Worm (Caenorhabditis elegans) whole organism, young adult: Measurements from ENCODE around the gene lido-12.

ENCODE experiments used
- B0261.1 ChIP-seq: sonication (generic microtip); optimal IDR thresholded peaks from 2 replicates; lab custom pipeline; 2016; ENCODE audit warnings: mild to moderate bottlenecking, missing genetic modification characterization, moderate library complexity, missing compliant biosample characterization
- F22D6.2 ChIP-seq: sonication (generic microtip); optimal IDR thresholded peaks from 2 replicates; lab custom pipeline; 2016; ENCODE audit warnings: mild to moderate bottlenecking, missing genetic modification characterization, missing compliant biosample characterization
- F37B4.10 ChIP-seq: fragments of 200-800 bp; sonication (Bioruptor generic); IDR thresholded peaks from 2 replicates; pipeline ENCODE4 v1.3.6; 2022; ENCODE audit warnings: missing genetic modification characterization, missing compliant biosample characterization
- F55B11.4 ChIP-seq: sonication (generic microtip); optimal IDR thresholded peaks from 2 replicates; lab custom pipeline; 2016; ENCODE audit warnings: missing compliant biosample characterization, missing genetic modification characterization, borderline replicate concordance; ENCODE audit not compliant: insufficient read depth
- F57A8.1 ChIP-seq: fragments of 200-800 bp; sonication (Bioruptor generic); optimal IDR thresholded peaks from 2 replicates; lab custom pipeline; 2018; ENCODE audit warnings: mild to moderate bottlenecking, missing genetic modification characterization, moderate library complexity, missing compliant biosample characterization
- ceh-58 ChIP-seq: fragments of 200-800 bp; sonication (Bioruptor generic); IDR thresholded peaks from 2 replicates; pipeline ENCODE4 v1.3.6; 2022; ENCODE audit warnings: missing genetic modification characterization, missing compliant biosample characterization
- efl-1 ChIP-seq: fragments of 150-350 bp; optimal IDR thresholded peaks from 2 replicates; lab custom pipeline; 2014; ENCODE audit warnings: missing biosample characterization, missing genetic modification reagents, missing genetic modification characterization
- egl-44 ChIP-seq: fragments of 200-800 bp; sonication (Bioruptor generic); IDR thresholded peaks from 2 replicates; pipeline ENCODE4 v1.3.6; 2022; ENCODE audit warnings: missing genetic modification reagents, missing genetic modification characterization, missing compliant biosample characterization
- hmg-1.2 ChIP-seq: fragments of 200-800 bp; sonication (Bioruptor generic); IDR thresholded peaks from 2 replicates; pipeline ENCODE4 v1.3.6; 2022; ENCODE audit warnings: missing genetic modification reagents, missing genetic modification characterization, missing compliant biosample characterization
- hrde-1 ChIP-seq: sonication (generic microtip); optimal IDR thresholded peaks from 2 replicates; lab custom pipeline; 2016; ENCODE audit warnings: missing genetic modification characterization, mild to moderate bottlenecking, missing compliant biosample characterization, moderate library complexity, missing genotype, missing genetic modification reagents, borderline replicate concordance
- hsf-1 ChIP-seq: fragments of 200-800 bp; sonication (Bioruptor generic); IDR thresholded peaks from 2 replicates; pipeline ENCODE4 v1.3.6; 2022; ENCODE audit warnings: missing genetic modification reagents, missing genetic modification characterization, missing compliant biosample characterization
- lin-40 ChIP-seq: sonication (generic microtip); optimal IDR thresholded peaks from 2 replicates; lab custom pipeline; 2016; ENCODE audit warnings: missing genetic modification characterization, mild to moderate bottlenecking, missing compliant biosample characterization, missing genotype, missing genetic modification reagents
- lir-1 ChIP-seq: fragments of 200-800 bp; sonication (Bioruptor generic); conservative IDR thresholded peaks from 2 replicates; pipeline ENCODE4 v1.3.6; 2022; ENCODE audit warnings: missing genetic modification reagents, missing genetic modification characterization, missing compliant biosample characterization
- mcd-1 ChIP-seq: fragments of 200-800 bp; sonication (Bioruptor generic); IDR thresholded peaks from 2 replicates; pipeline ENCODE4 v1.3.6; 2022; ENCODE audit warnings: missing genetic modification reagents, missing genetic modification characterization, missing compliant biosample characterization
- nfya-2 ChIP-seq: fragments of 200-800 bp; sonication (Bioruptor generic); IDR thresholded peaks from 2 replicates; pipeline ENCODE4 v1.3.6; 2022; ENCODE audit warnings: missing genetic modification reagents, missing genetic modification characterization, missing compliant biosample characterization
- nfyb-1 ChIP-seq: fragments of 200-800 bp; sonication (Bioruptor generic); IDR thresholded peaks from 2 replicates; pipeline ENCODE4 v1.3.6; 2022; ENCODE audit warnings: missing genetic modification reagents, missing genetic modification characterization, missing compliant biosample characterization
- nhr-120 ChIP-seq: fragments of 200-800 bp; sonication (Bioruptor generic); IDR thresholded peaks from 2 replicates; pipeline ENCODE4 v1.3.6; 2022; ENCODE audit warnings: missing genetic modification characterization, missing compliant biosample characterization
- nhr-27 ChIP-seq: fragments of 200-800 bp; sonication (Bioruptor generic); optimal IDR thresholded peaks from 2 replicates; lab custom pipeline; 2018; ENCODE audit warnings: mild to moderate bottlenecking, missing genetic modification characterization, moderate library complexity, missing compliant biosample characterization
- rcor-1 ChIP-seq: fragments of 200-800 bp; sonication (Bioruptor generic); IDR thresholded peaks from 2 replicates; pipeline ENCODE4 v1.3.6; 2022; ENCODE audit warnings: missing genetic modification reagents, missing genetic modification characterization, missing compliant biosample characterization
- rec-8 ChIP-seq, 2 experiments: sonication (generic microtip); optimal IDR thresholded peaks; 2 replicates each; lab custom pipeline; 2016; ENCODE audit warnings: mild to moderate bottlenecking in 2 of 2, missing genetic modification characterization in 2 of 2, missing genetic modification reagents in 2 of 2, missing genotype in 2 of 2, missing biosample characterization in 1 of 2, missing compliant biosample characterization in 1 of 2, moderate library complexity in 1 of 2
- sea-2 ChIP-seq: fragments of 200-800 bp; sonication (Bioruptor generic); IDR thresholded peaks from 2 replicates; pipeline ENCODE4 v1.3.6; 2022; ENCODE audit warnings: missing genetic modification characterization, missing compliant biosample characterization
- snpc-4 ChIP-seq, 5 experiments: fragments of 150-350 bp in 1 of 5; sonication (generic microtip) in 4 of 5; optimal IDR thresholded peaks; 2 replicates each; lab custom pipeline; 2014 to 2018; ENCODE audit warnings: missing genetic modification characterization in 5 of 5, missing biosample characterization in 3 of 5, antibody characterized with exemption in 2 of 5, mild to moderate bottlenecking in 2 of 5, missing compliant biosample characterization in 2 of 5, missing genotype in 2 of 5, moderate library complexity in 2 of 5, missing genetic modification reagents in 1 of 5
- zfh-2 ChIP-seq: fragments of 200-800 bp; sonication (Bioruptor generic); conservative IDR thresholded peaks from 2 replicates; pipeline ENCODE4 v1.3.6; 2022; ENCODE audit warnings: missing genetic modification reagents, missing genetic modification characterization, missing compliant biosample characterization
- zim-3 ChIP-seq: sonication (generic microtip); optimal IDR thresholded peaks from 2 replicates; lab custom pipeline; 2017; ENCODE audit warnings: mild to moderate bottlenecking, missing genetic modification characterization, moderate library complexity, missing compliant biosample characterization
- ztf-28 ChIP-seq: fragments of 200-800 bp; sonication (Bioruptor generic); IDR thresholded peaks from 2 replicates; pipeline ENCODE4 v1.3.6; 2022; ENCODE audit warnings: missing genetic modification reagents, missing genetic modification characterization, missing compliant biosample characterization

The lido-12 gene

DNA sequence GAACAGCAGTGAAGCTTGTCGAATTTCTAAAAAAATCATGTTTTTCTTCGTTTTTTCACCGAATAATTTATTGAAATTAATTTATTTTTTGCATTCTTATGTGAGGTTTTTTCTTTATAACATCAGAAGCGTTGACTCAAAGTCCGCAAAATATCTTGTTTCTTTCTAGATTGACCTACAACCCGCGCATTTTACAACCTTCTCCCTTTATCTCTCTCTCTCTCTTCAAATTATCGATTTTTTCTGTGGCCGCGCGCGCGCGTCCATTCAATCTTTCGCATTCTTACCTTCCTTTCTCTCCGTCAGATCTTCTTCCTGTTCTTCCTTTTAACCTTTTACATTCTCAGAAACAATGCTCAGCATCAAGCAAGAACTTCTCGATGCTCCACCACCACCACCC lies at the start of gene lido-12:
Gene lido-12 (plus strand): TSS at position 301 of the 400 bp plus-strand sequence.
- TF ChIP-seq nfyb-1 (GFP tag; lab: Robert Waterston, UW), result no peak
- no peak for TF ChIP-seq F55B11.4 (tag; lab: Kevin White, UChicago)
- no peak for TF ChIP-seq egl-44 (GFP tag; lab: Robert Waterston, UW)
- no peak for TF ChIP-seq zfh-2
- no peak for TF ChIP-seq nhr-27 (tag; lab: Kevin White, UChicago)
- TF ChIP-seq lin-40, result no peak
- TF ChIP-seq sea-2 (GFP tag; lab: Robert Waterston, UW), result no peak
- no peak for TF ChIP-seq nhr-120 (GFP tag; lab: Robert Waterston, UW)
- no peak for TF ChIP-seq rec-8 (tag; optimal IDR thresholded peaks at IDR 0.05; lab: Kevin White, UChicago)
- TF ChIP-seq rcor-1, result no peak
- no peak for TF ChIP-seq F22D6.2 (tag; lab: Kevin White, UChicago)

DNA sequence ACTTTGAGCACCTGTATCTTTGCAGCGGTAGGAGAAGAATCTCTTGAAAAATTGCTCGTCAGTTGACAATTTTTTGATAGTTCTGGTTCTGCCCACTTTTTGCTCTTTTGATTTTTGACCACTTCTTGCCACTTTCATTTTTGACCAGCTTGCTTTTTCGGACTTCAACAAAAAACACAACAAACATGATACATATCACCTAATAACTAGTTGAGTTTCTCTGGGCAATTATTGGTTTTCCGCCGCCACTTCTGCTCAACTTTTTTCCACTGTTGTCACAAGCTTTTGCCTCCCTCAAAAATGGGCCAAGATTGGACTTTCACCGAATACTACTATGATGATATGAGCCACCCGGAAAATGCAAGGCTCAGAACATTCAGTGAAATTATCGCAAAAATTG lies 47.3 kb upstream of the lido-12 start, which contains the start of gene srw-60:
Gene srw-60 (plus strand): TSS at position 301 of the 400 bp plus-strand sequence.
- 0 out of 2 replicates have a peak, but pooled peaks have one; percentile 23 for TF ChIP-seq ceh-58 (GFP tag; lab: Robert Waterston, UW)
- TF ChIP-seq F37B4.10, result no peak
- TF ChIP-seq, all 124 proteins: peak for 1

DNA sequence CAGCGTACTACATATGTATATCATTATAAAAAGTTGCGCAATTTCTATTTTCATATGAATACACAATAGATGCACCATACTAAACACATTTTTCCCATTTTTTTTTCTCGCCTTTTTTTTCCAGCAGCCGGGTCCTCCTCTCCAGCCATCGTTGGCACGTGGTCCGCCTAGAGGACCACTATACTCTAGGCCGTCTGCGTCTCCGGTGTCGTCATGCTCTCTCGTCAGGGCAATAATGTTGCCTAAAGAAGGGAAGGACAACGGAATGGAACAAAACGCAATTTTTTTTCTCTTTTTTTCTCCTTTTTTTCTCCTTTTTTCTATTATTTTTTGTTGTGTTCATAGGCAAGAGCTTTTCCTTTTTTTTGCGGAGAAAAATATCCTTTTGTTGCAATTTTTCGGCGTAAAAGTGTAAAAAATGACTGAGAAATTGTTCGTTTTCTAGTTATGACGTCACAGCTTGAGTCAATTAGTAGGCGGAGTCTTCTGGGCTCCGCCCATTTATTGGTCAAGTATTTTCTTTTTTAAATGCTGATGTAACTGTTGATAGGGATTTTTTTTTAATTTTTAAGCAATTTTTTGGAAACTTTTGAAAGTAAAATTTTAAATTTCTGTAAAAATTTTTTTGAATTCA lies 43.0 kb upstream of the lido-12 start:
- TF ChIP-seq B0261.1 (tag; lab: Kevin White, UChicago) (no peak), hrde-1 (no peak), mcd-1 (GFP tag; lab: Robert Waterston, UW) (0 out of 2 replicates have a peak, but pooled peaks have one; percentile 8), hmg-1.2 (peak; percentile 40; the same call in 1 of the 2 replicates), zfh-2 (peak; percentile 76), zim-3 (tag; lab: Kevin White, UChicago) (no peak), lir-1 (no peak), F57A8.1 (GFP tag; lab: Kevin White, UChicago) (no peak), efl-1 (GFP tag; lab: Kevin White, UChicago) (no peak)

DNA sequence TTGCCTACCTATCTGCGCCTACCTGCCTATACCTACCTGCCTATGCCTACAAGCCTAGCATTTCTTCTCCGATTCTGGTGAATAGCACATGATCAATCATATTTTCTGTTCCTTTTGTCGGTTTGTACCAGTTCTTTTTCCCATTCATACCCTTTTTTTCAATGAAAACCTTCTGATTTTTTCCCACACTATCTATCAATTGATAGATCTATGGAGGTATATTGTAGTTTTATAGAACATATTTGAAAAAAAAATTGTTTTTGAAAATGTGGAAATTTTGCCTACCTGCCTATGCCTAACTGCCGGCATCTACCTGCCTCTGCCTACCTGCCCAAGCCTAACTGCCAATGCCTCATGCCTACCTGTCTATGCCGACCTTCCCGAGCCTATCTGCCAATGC lies 42.0 kb upstream of the lido-12 start:
- 0 out of 2 replicates have a peak, but pooled peaks have one; percentile 15 for TF ChIP-seq zfh-2
- TF ChIP-seq snpc-4 (GFP tag; optimal IDR thresholded peaks at IDR 0.05; lab: Kevin White, UChicago), result no peak
- no peak for TF ChIP-seq snpc-4 (tag; optimal IDR thresholded peaks at IDR 0.05; lab: Kevin White, UChicago)

DNA sequence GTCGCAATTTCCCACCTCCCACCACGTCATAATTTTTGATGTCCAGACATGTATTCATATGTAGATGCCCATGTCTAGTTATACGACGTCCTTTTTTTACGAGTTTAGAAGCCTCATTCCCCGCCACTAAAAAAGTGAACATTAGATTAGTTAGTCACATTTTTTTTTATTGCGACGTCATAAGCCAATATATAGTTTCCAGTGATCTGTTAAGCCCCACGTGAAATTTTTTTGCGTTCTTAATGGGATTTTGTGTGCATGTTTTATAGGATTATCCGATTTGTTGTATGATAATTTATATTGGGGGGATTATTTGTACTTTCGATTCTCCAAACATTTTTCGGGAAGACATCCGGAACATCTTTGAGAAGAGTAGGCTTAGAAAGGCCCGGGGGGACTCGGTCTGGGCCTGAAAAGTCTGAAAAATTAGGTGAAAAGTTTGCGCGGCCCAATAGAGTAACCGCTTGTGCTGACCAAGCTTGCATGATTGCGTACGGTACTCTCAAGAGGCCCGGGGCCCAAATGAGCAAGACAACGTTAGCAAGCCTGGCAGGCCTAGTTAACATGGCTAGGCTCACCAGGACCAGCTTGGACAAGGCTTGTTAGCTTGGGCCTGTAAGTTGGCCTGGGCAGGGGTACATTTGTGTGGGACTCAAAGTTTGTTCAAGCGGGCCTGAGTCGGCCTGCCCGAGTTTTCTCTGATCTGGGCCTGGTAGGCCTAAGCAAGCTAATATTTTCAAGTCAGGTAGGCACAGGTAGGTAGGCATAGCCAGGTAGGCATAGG lies 40.2 kb upstream of the lido-12 start:
- no peak for TF ChIP-seq nfya-2
- TF ChIP-seq zfh-2, result peak; percentile 50; the same call in 1 of the 2 replicates

DNA sequence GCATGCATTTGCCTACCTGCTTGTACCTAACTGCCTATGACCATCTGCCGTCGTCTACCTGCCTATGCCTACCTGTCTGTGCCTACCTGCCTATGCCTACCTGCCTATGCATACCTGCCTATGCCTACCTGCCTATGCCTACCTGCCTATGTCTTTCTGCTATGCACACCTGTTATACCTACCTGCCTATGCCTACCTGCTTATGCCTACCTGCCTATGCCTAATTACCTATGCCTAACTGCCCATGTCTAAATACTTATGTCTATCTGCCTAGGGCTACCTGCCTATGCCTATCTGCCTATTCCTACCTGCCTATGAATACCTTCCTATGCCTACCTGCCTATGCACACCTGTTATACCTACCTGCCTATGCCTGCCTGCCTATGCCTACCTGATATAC lies 39.2 kb upstream of the lido-12 start:
- TF ChIP-seq hsf-1 (GFP tag; lab: Robert Waterston, UW) (0 out of 2 replicates have a peak, but pooled peaks have one; percentile 28), F57A8.1 (GFP tag; lab: Kevin White, UChicago) (no peak), ztf-28 (0 out of 2 replicates have a peak, but pooled peaks have one; percentile 26)
